Fruit fly (Drosophila melanogaster): Measurements from ENCODE around the gene CG9636.

Gene CG9636

DNA sequence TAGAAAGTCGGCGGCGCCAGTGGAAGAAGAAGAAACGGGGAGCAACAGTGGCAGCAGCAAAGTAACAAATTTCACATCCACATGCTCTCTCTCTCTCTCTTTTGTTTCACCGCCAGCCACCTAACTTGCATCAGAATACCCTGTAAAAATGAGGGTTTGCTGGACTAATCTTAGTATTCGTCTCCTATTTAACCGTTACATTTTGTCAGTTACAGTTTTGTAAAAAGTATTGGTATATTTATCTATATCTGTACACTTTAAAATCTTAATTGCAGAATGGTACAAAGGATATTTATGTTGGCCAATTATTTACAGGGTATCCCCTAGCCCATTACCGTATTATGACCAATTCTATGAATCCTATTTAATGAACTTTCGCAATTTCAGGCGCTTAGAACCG lies 9.7 kb downstream of the CG9636 start (continued):
- TF ChIP-seq Xbp1 (GFP tag; optimal IDR thresholded peaks at IDR 0.05) (peak; percentile 35), peb (GFP tag; IDR thresholded peaks at IDR 0.05) (0 out of 2 replicates have a peak, but pooled peaks have one; percentile 14), Chrac-16 (GFP tag; optimal IDR thresholded peaks at IDR 0.05) (peak; percentile 4), CG17912 (GFP tag; optimal IDR thresholded peaks at IDR 0.05) (no peak), amos (GFP tag; IDR thresholded peaks at IDR 0.05; ENCODE audit: partially characterized antibody) (no peak), stc (GFP tag; IDR thresholded peaks at IDR 0.05) (0 out of 2 replicates have a peak, but pooled peaks have one; percentile 30), CG5953 (GFP tag; IDR thresholded peaks at IDR 0.05) (no peak), Ada2b (GFP tag; IDR thresholded peaks at IDR 0.05) (0 out of 2 replicates have a peak, but pooled peaks have one; percentile 11), wek (GFP tag; optimal IDR thresholded peaks at IDR 0.05) (no peak), E2f2 (GFP tag; IDR thresholded peaks at IDR 0.05) (no peak), CG1832 (GFP tag; optimal IDR thresholded peaks at IDR 0.05) (peak; percentile 48), CG1603 (tag; optimal IDR thresholded peaks at IDR 0.05) (peak; percentile 59), hkb (optimal IDR thresholded peaks at IDR 0.05) (no peak), hkb (GFP tag; IDR thresholded peaks at IDR 0.05) (peak; percentile 53; the same call in 1 of the 2 replicates), Tbp (GFP tag; optimal IDR thresholded peaks at IDR 0.05) (no peak), CG7357 (GFP tag; IDR thresholded peaks at IDR 0.05) (no peak), CG8281 (tag; optimal IDR thresholded peaks at IDR 0.05) (no peak), ind (GFP tag; optimal IDR thresholded peaks at IDR 0.05) (no peak), ATbp (GFP tag; optimal IDR thresholded peaks at IDR 0.05) (peak; percentile 14), pros (GFP tag; optimal IDR thresholded peaks at IDR 0.05) (no peak), Mad (GFP tag; optimal IDR thresholded peaks at IDR 0.05) (no peak), HmgD (GFP tag; optimal IDR thresholded peaks at IDR 0.05) (no peak), CG13287 (GFP tag; IDR thresholded peaks at IDR 0.05; ENCODE audit: partially characterized antibody) (no peak), MESR4 (GFP tag; optimal IDR thresholded peaks at IDR 0.05) (peak; percentile 35), NFAT (GFP tag; IDR thresholded peaks at IDR 0.05) (no peak), Atf-2 (GFP tag; optimal IDR thresholded peaks at IDR 0.05) (no peak), CG12391 (tag; optimal IDR thresholded peaks at IDR 0.05) (peak; percentile 41), Xrp1 (GFP tag; IDR thresholded peaks at IDR 0.05) (peak; percentile 57; the same call in 1 of the 2 replicates), CG10565 (GFP tag; optimal IDR thresholded peaks at IDR 0.05) (no peak), emc (GFP tag; optimal IDR thresholded peaks at IDR 0.05) (no peak), CG17359 (tag; optimal IDR thresholded peaks at IDR 0.05) (peak; percentile 9), CG17186 (GFP tag; optimal IDR thresholded peaks at IDR 0.05) (no peak), D19A (tag; optimal IDR thresholded peaks at IDR 0.05) (peak; percentile 12), CG4707 (GFP tag; optimal IDR thresholded peaks at IDR 0.05) (no peak), sob (GFP tag; IDR thresholded peaks at IDR 0.05) (no peak), CG1647 (GFP tag; optimal IDR thresholded peaks at IDR 0.05) (no peak), CG13775 (GFP tag; optimal IDR thresholded peaks at IDR 0.05) (peak; percentile 31), Sox102F (GFP tag; optimal IDR thresholded peaks at IDR 0.05) (peak; percentile 64), CG13894 (tag; optimal IDR thresholded peaks at IDR 0.05) (no peak), bsh (GFP tag; optimal IDR thresholded peaks at IDR 0.05) (peak in 1 of 2 experiments; percentile 63), prd (optimal IDR thresholded peaks at IDR 0.05) (no peak), prd (GFP tag; IDR thresholded peaks at IDR 0.05) (peak; percentile 16; the same call in 1 of the 3 replicates), Abd-B (GFP tag; optimal IDR thresholded peaks at IDR 0.05) (no peak), pan (optimal IDR thresholded peaks at IDR 0.05) (peak in 1 of 2 experiments; percentile 61), pan (GFP tag; optimal IDR thresholded peaks at IDR 0.05 in 1 of 2, IDR thresholded peaks at IDR 0.05 in 1 of 2) (no peak), Scr (GFP tag; IDR thresholded peaks at IDR 0.05; ENCODE audit: partially characterized antibody) (no peak), p53 (GFP tag; optimal IDR thresholded peaks at IDR 0.05) (no peak), Ssrp (tag; optimal IDR thresholded peaks at IDR 0.05) (peak; percentile 28), CG12769 (tag; optimal IDR thresholded peaks at IDR 0.05) (no peak), CG7556 (GFP tag; optimal IDR thresholded peaks at IDR 0.05) (peak; percentile 14), dmrt11E (tag; optimal IDR thresholded peaks at IDR 0.05) (peak; percentile 41)

Measured in whole organism, embryonic.